Worm (Caenorhabditis elegans) whole organism, dauer: Measurements from ENCODE around the gene nrde-2.

Source experiments
- unc-62 ChIP-seq: sonication (generic microtip); optimal IDR thresholded peaks from 2 replicates; lab custom pipeline; 2017; ENCODE audit warnings: missing biosample characterization, missing genetic modification reagents, missing genetic modification characterization

nrde-2 gene

DNA sequence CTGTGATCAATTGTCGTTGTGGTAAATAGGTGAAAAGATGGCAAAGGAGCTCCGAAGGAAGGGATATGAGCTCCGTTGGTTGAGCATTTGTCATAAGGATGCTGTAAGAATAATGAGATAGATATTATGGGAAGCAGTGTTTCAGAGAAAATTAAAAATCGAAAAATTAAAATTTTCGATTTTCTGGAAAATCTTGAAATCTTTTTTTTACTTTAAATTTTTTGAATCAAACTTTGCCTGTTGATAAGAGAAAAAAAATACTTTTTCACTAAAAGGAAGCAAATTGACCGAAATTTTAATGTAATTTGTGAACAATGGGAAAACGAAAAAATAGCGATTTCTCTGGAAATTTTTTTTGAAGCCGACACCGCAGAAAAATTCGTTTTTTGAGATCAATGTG, 7.8 kb downstream of the nrde-2 start, which contains the start of gene mec-15:
Gene mec-15, minus strand, starts transcription at position 101 of the 400 bp plus-strand sequence.
- no peak for TF ChIP-seq unc-62 (GFP tag; lab: Kevin White, UChicago)

- no peak for TF ChIP-seq unc-62 (GFP tag; lab: Kevin White, UChicago)
Measured at ce11 chrII:10234398-10234797, 13.0 kb downstream of the nrde-2 start, which contains the start of gene ubxn-5. Gene ubxn-5, minus strand, starts transcription at chrII:10234498.

DNA sequence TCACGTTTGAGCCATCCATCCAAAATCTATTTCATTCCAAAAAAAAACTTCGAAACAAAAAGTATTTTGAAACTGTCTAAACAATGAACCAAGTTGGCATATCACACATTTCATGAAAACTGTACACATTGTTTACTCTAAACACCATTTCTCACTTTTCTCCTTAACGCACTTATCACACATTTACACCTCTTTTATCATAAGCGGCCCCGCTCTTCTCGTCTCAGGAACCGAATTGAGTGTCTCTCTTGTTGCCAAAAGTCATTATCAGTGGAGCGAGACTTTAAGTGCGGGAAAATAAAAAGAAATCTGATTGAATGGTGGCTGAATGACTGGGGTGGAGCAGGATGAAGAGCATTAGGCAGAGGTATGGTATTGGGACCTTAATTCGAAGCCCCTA, 15.6 kb downstream of the nrde-2 start:
- no peak for TF ChIP-seq unc-62 (GFP tag; lab: Kevin White, UChicago)

DNA sequence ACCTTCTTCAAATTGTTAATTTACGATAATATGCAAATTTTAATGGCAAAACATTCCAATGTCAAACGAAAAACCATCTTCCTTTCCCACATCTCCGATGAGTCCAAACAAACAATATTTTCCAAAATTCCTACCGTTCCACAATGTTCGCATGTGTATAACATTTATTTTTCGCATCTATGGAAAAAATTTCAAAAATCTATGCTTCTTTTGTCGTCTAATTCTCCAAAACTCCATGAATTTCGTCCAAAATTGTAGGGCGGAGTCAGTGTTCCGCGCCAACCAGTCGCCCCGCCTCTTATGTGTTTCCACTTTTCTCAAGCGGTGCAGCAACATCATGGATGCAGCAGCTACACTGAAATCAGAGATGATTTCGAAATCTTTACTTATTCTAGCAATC, 16.5 kb downstream of the nrde-2 start, which contains the start of gene T01E8.8:
Gene T01E8.8, plus strand, starts transcription at position 301 of the 400 bp plus-strand sequence.
- no peak for TF ChIP-seq unc-62 (GFP tag; lab: Kevin White, UChicago)

- TF ChIP-seq unc-62 (GFP tag; lab: Kevin White, UChicago), result no peak
Measured at ce11 chrII:10227030-10227429, 20.4 kb downstream of the nrde-2 start, which contains the start of gene srh-135. Gene srh-135, minus strand, starts transcription at chrII:10227130.

DNA sequence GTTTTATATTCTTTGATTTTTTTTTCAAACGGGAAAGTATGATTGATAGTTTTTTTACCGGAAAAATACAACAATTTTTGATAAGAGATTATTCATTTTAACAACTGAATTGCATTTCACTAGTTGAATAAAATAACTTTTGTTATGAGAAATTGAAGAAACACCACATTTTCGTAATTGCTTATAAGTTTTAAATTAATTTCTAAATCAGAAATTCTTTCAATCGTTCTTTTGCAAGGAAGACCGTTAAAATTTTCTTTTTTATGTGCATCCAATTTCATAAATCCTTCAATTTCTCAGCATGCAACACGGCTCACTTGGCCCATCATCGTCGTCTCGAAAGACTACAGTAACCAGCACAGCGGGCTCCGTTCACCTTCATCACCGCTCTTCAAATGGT, 24.9 kb downstream of the nrde-2 start, which contains the start of gene plc-3:
Gene plc-3, plus strand, starts transcription at position 301 of the 400 bp plus-strand sequence.
- TF ChIP-seq unc-62 (GFP tag; lab: Kevin White, UChicago), result no peak

ce11 chrII:10221627-10222026, 25.8 kb downstream of the nrde-2 start:
- no peak for TF ChIP-seq unc-62 (GFP tag; lab: Kevin White, UChicago)

DNA sequence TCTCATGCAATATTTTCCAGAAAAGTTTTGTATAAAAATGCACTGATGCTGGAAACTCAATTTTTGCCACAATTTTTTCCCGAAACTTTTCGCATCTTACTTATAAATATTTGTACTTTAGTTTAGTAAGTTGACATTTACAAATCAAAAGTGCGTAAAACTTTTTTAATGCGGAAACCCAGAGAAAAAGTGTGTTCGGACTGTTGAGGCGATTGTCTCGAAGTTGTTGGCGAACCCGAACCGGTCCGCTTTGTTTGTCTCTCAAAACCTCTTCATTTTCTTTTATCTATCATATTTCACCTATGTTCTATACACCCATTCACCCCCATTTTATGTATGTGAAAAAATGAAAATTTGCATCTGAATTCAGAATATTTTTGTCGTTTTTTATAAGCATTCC, 26.8 kb downstream of the nrde-2 start:
- no peak for TF ChIP-seq unc-62 (GFP tag; lab: Kevin White, UChicago)

DNA sequence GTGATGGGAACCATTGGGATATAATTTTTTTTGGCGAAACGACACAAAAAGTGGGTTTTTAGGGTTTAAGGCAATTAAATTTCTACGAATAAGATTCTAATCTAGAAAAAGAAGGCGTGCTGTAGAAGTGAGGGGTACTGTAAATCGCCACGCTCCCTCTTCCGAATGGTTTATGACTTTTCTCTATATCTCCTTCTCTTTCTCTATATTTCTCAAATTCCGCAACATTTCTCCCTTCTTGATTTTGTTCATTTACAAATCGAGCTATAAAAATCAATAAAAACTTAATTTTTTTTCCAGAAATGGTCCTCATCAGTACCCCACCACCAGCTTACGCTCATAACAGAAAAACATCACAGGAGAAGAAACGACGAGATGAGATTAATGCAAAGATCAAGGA, 29.3 kb downstream of the nrde-2 start, which contains the start of gene ref-1:
Gene ref-1, plus strand, starts transcription at position 301 of the 400 bp plus-strand sequence.
- TF ChIP-seq unc-62 (GFP tag; lab: Kevin White, UChicago), result no peak

DNA sequence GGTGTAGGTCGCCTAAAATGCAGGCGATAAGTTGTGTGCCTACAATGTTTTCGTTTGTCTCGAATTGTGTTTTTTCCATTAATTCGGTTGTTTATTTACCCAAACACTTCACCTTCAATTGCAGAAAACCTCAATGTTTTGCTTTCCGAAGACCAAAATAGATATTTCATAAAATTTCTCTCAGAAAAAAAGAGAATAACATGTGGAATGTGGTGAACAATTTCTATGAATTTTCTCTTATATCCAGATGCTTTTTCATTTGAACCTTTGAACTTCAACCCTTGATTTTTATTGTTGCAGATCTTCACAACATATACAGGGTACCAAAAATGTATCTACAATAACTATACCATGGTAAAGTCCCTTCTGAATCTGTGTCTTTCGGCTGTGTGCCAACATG, 41.0 kb downstream of the nrde-2 start, which contains the start of gene T01E8.1:
Gene T01E8.1, plus strand, starts transcription at position 301 of the 400 bp plus-strand sequence.
- TF ChIP-seq unc-62 (GFP tag; lab: Kevin White, UChicago), result no peak

DNA sequence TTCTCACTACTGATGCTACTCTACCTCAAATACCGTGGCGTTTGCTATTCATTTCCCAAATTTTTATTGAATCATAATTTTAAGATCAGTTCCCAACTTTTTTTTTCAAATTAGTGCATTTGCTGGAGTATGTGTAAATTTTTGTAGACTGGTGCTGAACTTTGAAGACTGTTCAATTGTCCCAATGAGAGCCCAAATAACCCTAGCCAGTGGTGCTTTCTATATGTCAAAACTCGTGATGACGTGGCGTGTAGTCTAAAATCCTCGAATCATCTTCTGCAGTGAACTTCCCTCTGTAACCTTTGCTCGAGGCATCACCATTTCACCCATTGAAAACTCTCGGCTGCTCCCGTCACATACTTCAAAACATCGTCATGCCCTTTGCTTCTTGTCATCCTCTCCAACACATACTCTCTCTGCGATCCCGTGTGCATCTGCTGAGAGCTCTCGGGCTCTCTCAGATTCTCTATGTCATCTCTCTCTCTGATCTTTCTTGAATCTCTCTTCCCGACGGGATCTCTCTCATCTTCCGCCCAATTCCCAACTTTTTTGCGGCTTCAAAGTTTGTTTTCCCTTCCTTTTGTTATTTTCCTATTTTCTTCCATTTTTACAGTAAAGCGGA, 42.9 kb downstream of the nrde-2 start:
- no peak for TF ChIP-seq unc-62 (GFP tag; lab: Kevin White, UChicago)

DNA sequence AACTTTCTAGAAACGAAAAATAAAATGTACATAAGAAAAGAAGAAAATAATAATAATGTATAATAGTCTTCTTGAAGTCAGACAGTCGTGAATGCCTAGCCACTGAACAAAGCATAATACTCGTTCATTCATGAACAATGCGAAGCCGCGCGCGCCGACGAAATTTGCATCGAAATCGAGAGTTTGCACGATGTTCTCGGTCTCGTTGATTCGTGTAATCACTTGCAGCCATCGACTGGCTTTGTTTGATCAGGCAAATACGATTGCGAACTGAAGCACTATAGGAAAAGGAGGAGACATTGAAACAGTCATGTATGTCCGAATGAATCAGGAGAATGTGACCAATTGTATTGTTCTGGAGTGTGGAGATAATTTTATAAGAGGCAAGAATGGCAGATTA, 43.7 kb downstream of the nrde-2 start:
- TF ChIP-seq unc-62 (GFP tag; lab: Kevin White, UChicago), result no peak

DNA sequence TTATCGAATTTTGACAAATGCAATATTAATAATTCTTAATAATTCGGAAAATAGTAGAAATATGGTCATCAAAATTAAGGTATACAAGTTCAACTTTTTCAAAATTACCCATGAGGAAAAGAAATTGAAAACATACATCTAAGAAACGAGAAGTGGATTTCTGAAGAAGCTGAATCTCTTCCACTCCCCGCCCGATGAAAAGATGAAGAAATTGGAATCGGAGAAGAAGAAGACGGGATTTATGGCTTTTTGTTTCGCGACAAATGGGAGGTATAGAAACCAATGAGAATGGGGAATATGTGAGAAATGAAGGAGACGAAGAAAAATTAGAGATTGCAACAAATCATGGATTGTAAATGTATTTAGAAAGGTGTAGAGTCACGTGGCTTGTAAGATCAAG, 44.4 kb downstream of the nrde-2 start:
- no peak for TF ChIP-seq unc-62 (GFP tag; lab: Kevin White, UChicago)

- TF ChIP-seq unc-62 (GFP tag; lab: Kevin White, UChicago), result no peak
Measured at ce11 chrII:10202275-10202674, 45.2 kb downstream of the nrde-2 start.

DNA sequence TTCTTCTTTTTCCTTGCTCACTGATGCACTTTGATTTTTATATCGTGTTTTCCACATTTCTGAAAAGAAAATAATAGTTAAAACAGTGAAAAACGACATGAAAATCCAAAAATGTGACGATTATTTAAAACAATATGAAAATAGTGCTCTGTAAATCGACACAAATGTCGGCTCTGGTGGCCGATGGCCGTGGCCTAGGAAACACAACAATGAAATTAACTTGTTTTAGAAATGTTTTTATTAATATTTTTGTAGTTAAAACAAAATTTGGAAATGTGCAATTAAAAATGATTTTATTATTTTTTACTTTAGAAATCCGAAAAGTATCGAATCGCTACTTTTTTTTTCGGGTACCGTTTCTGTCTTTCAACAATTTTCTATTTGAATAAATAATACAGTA, 46.7 kb downstream of the nrde-2 start, which contains the start of gene arv-1:
Gene arv-1, minus strand, starts transcription at position 65 of the 400 bp plus-strand sequence.
- TF ChIP-seq unc-62 (GFP tag; lab: Kevin White, UChicago), result no peak

ce11 chrII:10199906-10200305, 47.5 kb downstream of the nrde-2 start, which contains the start of gene R05H5.4:
Gene R05H5.4, minus strand, starts transcription at chrII:10200006.
- TF ChIP-seq unc-62 (GFP tag; lab: Kevin White, UChicago), result no peak

DNA sequence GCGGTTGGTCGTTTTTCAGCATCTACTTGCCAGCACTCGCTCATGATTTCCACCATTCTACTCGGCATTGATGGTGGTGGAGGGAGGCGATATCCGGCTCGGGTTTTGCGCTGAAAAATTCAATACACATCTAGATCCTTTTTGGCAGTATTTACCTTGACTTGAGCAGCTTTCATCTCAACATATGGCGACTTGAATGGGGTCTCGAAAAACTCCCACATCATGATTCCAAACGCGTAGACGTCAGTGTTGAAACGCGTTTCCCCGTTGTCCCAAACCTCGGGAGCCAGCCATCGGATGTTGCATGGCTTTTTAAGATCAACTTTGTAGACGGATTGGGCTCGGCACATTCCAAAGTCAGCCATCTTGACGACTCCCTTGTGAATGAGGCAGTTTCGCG, 49.0 kb downstream of the nrde-2 start:
- TF ChIP-seq unc-62 (GFP tag; lab: Kevin White, UChicago), result no peak
